Worm (Caenorhabditis elegans): ENCODE results near the gene vhp-1.

DNA sequence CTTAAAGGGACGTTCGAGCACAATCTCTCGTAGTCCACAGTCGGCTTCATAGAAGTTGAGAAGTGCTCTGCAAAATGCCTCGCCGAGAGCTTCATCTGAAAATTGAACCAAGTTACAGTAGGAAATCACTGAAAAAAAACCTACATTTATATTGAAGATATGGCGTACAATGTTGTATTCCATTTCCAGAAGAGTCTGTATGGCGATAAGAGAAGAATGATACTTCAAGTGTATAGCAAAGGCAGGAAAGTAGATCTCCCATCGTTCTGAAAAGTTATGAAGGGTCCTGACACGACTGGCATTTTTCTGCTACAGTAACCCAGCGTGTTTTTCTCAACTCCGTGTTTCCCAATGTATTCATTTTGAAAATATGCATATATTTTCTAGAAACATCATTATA is 61.2 kb downstream of the vhp-1 start:
- TF ChIP-seq hnd-1 (tag; optimal IDR thresholded peaks at IDR 0.05) (no peak), hmbx-1 (tag; optimal IDR thresholded peaks at IDR 0.05) (no peak), ama-1 (optimal IDR thresholded peaks at IDR 0.05) (no peak), pes-1 (GFP tag; IDR thresholded peaks at IDR 0.05) (no peak), ets-7 (tag; optimal IDR thresholded peaks at IDR 0.05) (no peak), scrt-1 (GFP tag; IDR thresholded peaks at IDR 0.05) (no peak), ceh-13 (GFP tag; optimal IDR thresholded peaks at IDR 0.05) (no peak), aly-1 (tag; optimal IDR thresholded peaks at IDR 0.05) (no peak), flt-1 (GFP tag; IDR thresholded peaks at IDR 0.05) (no peak), tbx-11 (GFP tag; IDR thresholded peaks at IDR 0.05) (no peak), tra-4 (tag; optimal IDR thresholded peaks at IDR 0.05) (no peak), B0310.2 (tag; optimal IDR thresholded peaks at IDR 0.05) (no peak), hmg-4 (GFP tag; optimal IDR thresholded peaks at IDR 0.05) (no peak), ceh-36 (tag; optimal IDR thresholded peaks at IDR 0.05) (no peak)

Measured in whole organism, early embryonic.